Worm (Caenorhabditis elegans): ENCODE data around the gene K11H3.8.

K11H3.8 gene

ce11 chrIII:9832569-9832968 is 2.4 kb upstream of the K11H3.8 start:
- TF ChIP-seq sox-4 (tag; optimal IDR thresholded peaks at IDR 0.05): no peak
- no peak for TF ChIP-seq fkh-8 (tag; optimal IDR thresholded peaks at IDR 0.05)
- TF ChIP-seq elt-2 (tag; optimal IDR thresholded peaks at IDR 0.05): no peak
- TF ChIP-seq sptf-1 (tag; optimal IDR thresholded peaks at IDR 0.05): no peak
- TF ChIP-seq F16B12.6 (tag; optimal IDR thresholded peaks at IDR 0.05): no peak
- TF ChIP-seq unc-130 (tag; optimal IDR thresholded peaks at IDR 0.05): no peak
- no peak for TF ChIP-seq nhr-12 (tag; optimal IDR thresholded peaks at IDR 0.05)
- TF ChIP-seq jun-1 (tag; optimal IDR thresholded peaks at IDR 0.05): no peak
- TF ChIP-seq nhr-85 (tag): no peak
- no peak for TF ChIP-seq unc-62 (GFP tag; optimal IDR thresholded peaks at IDR 0.05)
- no peak for TF ChIP-seq fkh-10 (GFP tag; optimal IDR thresholded peaks at IDR 0.05)
- no peak for TF ChIP-seq C34B4.2 (tag; optimal IDR thresholded peaks at IDR 0.05)
- TF ChIP-seq ceh-90 (tag; optimal IDR thresholded peaks at IDR 0.05): no peak
- TF ChIP-seq elt-3 (tag; optimal IDR thresholded peaks at IDR 0.05): no peak
- TF ChIP-seq C04F5.9 (tag; optimal IDR thresholded peaks at IDR 0.05): no peak
- no peak for TF ChIP-seq ces-1 (GFP tag; optimal IDR thresholded peaks at IDR 0.05)
- no peak for TF ChIP-seq nhr-11 (tag; optimal IDR thresholded peaks at IDR 0.05)
- TF ChIP-seq ama-1 (optimal IDR thresholded peaks at IDR 0.05): no peak
- TF ChIP-seq dpl-1 (GFP tag; optimal IDR thresholded peaks at IDR 0.05): no peak

ce11 chrIII:9843715-9844114 is 8.7 kb downstream of the K11H3.8 start, which contains the start of gene K11H3.5:
K11H3.5 (plus strand) TSS chrIII:9843768.
- TF ChIP-seq efl-1 (optimal IDR thresholded peaks at IDR 0.05) (no peak), efl-1 (GFP tag; optimal IDR thresholded peaks at IDR 0.05 in 1 of 2) (peak in 1 of 2 experiments; percentile 64), nhr-28 (tag; optimal IDR thresholded peaks at IDR 0.05) (no peak)

ce11 chrIII:9846093-9846492 is 11.1 kb downstream of the K11H3.8 start, which contains the start of gene K11H3.2:
K11H3.2 (plus strand) TSS chrIII:9846393.
- TF ChIP-seq egl-13 (tag; optimal IDR thresholded peaks at IDR 0.05) (no peak), elt-3 (tag; optimal IDR thresholded peaks at IDR 0.05) (no peak), nhr-84 (tag; optimal IDR thresholded peaks at IDR 0.05) (no peak), C04F5.9 (tag; optimal IDR thresholded peaks at IDR 0.05) (no peak), unc-62 (GFP tag; optimal IDR thresholded peaks at IDR 0.05) (no peak), unc-86 (tag; optimal IDR thresholded peaks at IDR 0.05) (no peak), nhr-237 (tag; optimal IDR thresholded peaks at IDR 0.05) (no peak)

ce11 chrIII:9848083-9848482 is 13.1 kb downstream of the K11H3.8 start, which contains the start of gene mrpl-36:
mrpl-36 (minus strand) TSS chrIII:9848116.
- TF ChIP-seq ceh-90 (tag; optimal IDR thresholded peaks at IDR 0.05) (no peak), alr-1 (tag; optimal IDR thresholded peaks at IDR 0.05; ENCODE audit: borderline replicate concordance) (no peak), lsy-2 (tag; optimal IDR thresholded peaks at IDR 0.05) (peak; percentile 50 to 61), snpc-4 (tag; optimal IDR thresholded peaks at IDR 0.05) (no peak), rnt-1 (tag; optimal IDR thresholded peaks at IDR 0.05) (peak; percentile 36), nhr-20 (tag; optimal IDR thresholded peaks at IDR 0.05) (peak; percentile 30), lin-14 (GFP tag; optimal IDR thresholded peaks at IDR 0.05) (no peak), nhr-71 (tag; optimal IDR thresholded peaks at IDR 0.05) (peak; percentile 46), grh-1 (GFP tag; IDR thresholded peaks at IDR 0.05) (no peak), lin-15B (tag; optimal IDR thresholded peaks at IDR 0.05) (peak; percentile 9), nhr-19 (GFP tag; conservative IDR thresholded peaks at IDR 0.05) (no peak), sox-4 (tag; optimal IDR thresholded peaks at IDR 0.05) (no peak), snu-23 (GFP tag; optimal IDR thresholded peaks at IDR 0.05) (peak; percentile 54), F16B12.6 (tag; optimal IDR thresholded peaks at IDR 0.05) (peak; percentile 33), nhr-237 (tag; optimal IDR thresholded peaks at IDR 0.05) (no peak), nhr-76 (tag; optimal IDR thresholded peaks at IDR 0.05) (no peak), Y116A8C.19 (tag; optimal IDR thresholded peaks at IDR 0.05; ENCODE audit: borderline replicate concordance) (no peak), C16A3.4 (tag; optimal IDR thresholded peaks at IDR 0.05) (peak; percentile 30), mdl-1 (tag; optimal IDR thresholded peaks at IDR 0.05) (peak in 1 of 2 experiments; percentile 5), unc-86 (tag; optimal IDR thresholded peaks at IDR 0.05) (no peak), egl-13 (tag; optimal IDR thresholded peaks at IDR 0.05) (no peak), lin-35 (GFP tag; optimal IDR thresholded peaks at IDR 0.05) (peak; percentile 52 to 61), xbp-1 (tag; optimal IDR thresholded peaks at IDR 0.05) (no peak), efl-1 (optimal IDR thresholded peaks at IDR 0.05) (peak; percentile 52 to 67), efl-1 (GFP tag; optimal IDR thresholded peaks at IDR 0.05 in 1 of 2) (peak; percentile 45 to 94), jun-1 (tag; optimal IDR thresholded peaks at IDR 0.05) (no peak), dpl-1 (GFP tag; optimal IDR thresholded peaks at IDR 0.05) (peak; percentile 33 to 64 (median 39)), skn-1 (tag; optimal IDR thresholded peaks at IDR 0.05) (peak; percentile 40), swsn-7 (tag; optimal IDR thresholded peaks at IDR 0.05) (peak; percentile 4), ceh-82 (tag; optimal IDR thresholded peaks at IDR 0.05) (peak in 1 of 3 experiments; percentile 36), nhr-47 (tag; optimal IDR thresholded peaks at IDR 0.05) (peak; percentile 17)
